Worm (Caenorhabditis elegans) whole organism, late embryonic: Measurements from ENCODE around the gene srr-10.

Source experiments
- C08G9.2 ChIP-seq: sonication (generic microtip); optimal IDR thresholded peaks from 2 replicates; lab custom pipeline; 2016; ENCODE audit warnings: mild to moderate bottlenecking, missing genetic modification characterization, moderate library complexity, missing compliant biosample characterization
- C38D4.7 ChIP-seq: fragments of 200-800 bp; sonication (Bioruptor generic); optimal IDR thresholded peaks from 2 replicates; lab custom pipeline; 2018; ENCODE audit warnings: mild to moderate bottlenecking, missing genetic modification characterization, moderate library complexity, missing compliant biosample characterization
- ama-1 ChIP-seq: fragments of 150-350 bp; optimal IDR thresholded peaks from 2 replicates; lab custom pipeline; 2014
- ceh-14 ChIP-seq: sonication (generic microtip); optimal IDR thresholded peaks from 2 replicates; lab custom pipeline; 2016; ENCODE audit warnings: missing genotype, missing genetic modification characterization, missing compliant biosample characterization
- ceh-18 ChIP-seq: sonication (generic microtip); optimal IDR thresholded peaks from 2 replicates; lab custom pipeline; 2016; ENCODE audit warnings: missing genetic modification characterization, missing compliant biosample characterization
- ceh-19 ChIP-seq: fragments of 200-800 bp; sonication (Bioruptor generic); optimal IDR thresholded peaks from 2 replicates; lab custom pipeline; 2018; ENCODE audit warnings: mild to moderate bottlenecking, missing genetic modification characterization, missing compliant biosample characterization
- ceh-2 ChIP-seq: sonication (generic microtip); optimal IDR thresholded peaks from 2 replicates; lab custom pipeline; 2016; ENCODE audit warnings: missing genotype, missing genetic modification characterization, missing compliant biosample characterization
- ceh-22 ChIP-seq: sonication (generic microtip); optimal IDR thresholded peaks from 2 replicates; lab custom pipeline; 2017; ENCODE audit warnings: missing biosample characterization, missing genetic modification characterization
- ceh-30 ChIP-seq: fragments of 150-350 bp; optimal IDR thresholded peaks from 2 replicates; lab custom pipeline; 2014; ENCODE audit warnings: missing biosample characterization, missing genetic modification characterization
- ceh-34 ChIP-seq: sonication (generic microtip); optimal IDR thresholded peaks from 2 replicates; lab custom pipeline; 2016; ENCODE audit warnings: mild to moderate bottlenecking, missing genetic modification characterization, missing compliant biosample characterization
- ceh-45 ChIP-seq: fragments of 200-800 bp; sonication (Bioruptor generic); IDR thresholded peaks from 2 replicates; pipeline ENCODE4 v1.3.6; 2022; ENCODE audit warnings: missing genetic modification reagents, missing genetic modification characterization, missing compliant biosample characterization
- che-1 ChIP-seq: sonication (generic microtip); optimal IDR thresholded peaks from 2 replicates; lab custom pipeline; 2016; ENCODE audit warnings: mild to moderate bottlenecking, missing genetic modification characterization, missing compliant biosample characterization
- dmd-4 ChIP-seq: sonication (generic microtip); optimal IDR thresholded peaks from 2 replicates; lab custom pipeline; 2016; ENCODE audit warnings: borderline replicate concordance, missing genetic modification characterization, missing compliant biosample characterization
- dve-1 ChIP-seq: sonication (generic microtip); optimal IDR thresholded peaks from 2 replicates; lab custom pipeline; 2017; ENCODE audit warnings: antibody characterized with exemption, mild to moderate bottlenecking, missing genetic modification characterization, missing compliant biosample characterization
- elt-2 ChIP-seq: sonication (generic microtip); optimal IDR thresholded peaks from 2 replicates; lab custom pipeline; 2016; ENCODE audit warnings: missing genetic modification reagents, missing genetic modification characterization, missing compliant biosample characterization
- ets-4 ChIP-seq: sonication (generic microtip); optimal IDR thresholded peaks from 2 replicates; lab custom pipeline; 2016; ENCODE audit warnings: missing genetic modification characterization, missing compliant biosample characterization
- eyg-1 ChIP-seq: sonication (generic microtip); optimal IDR thresholded peaks from 2 replicates; lab custom pipeline; 2016; ENCODE audit warnings: missing genotype, missing genetic modification characterization, missing compliant biosample characterization
- fkh-10 ChIP-seq: fragments of 150-350 bp; optimal IDR thresholded peaks from 2 replicates; lab custom pipeline; 2014; ENCODE audit warnings: missing biosample characterization, missing genetic modification reagents, missing genetic modification characterization
- fkh-6 ChIP-seq: sonication (generic microtip); optimal IDR thresholded peaks from 2 replicates; lab custom pipeline; 2016; ENCODE audit warnings: missing genetic modification characterization, missing compliant biosample characterization
- gmeb-2 ChIP-seq: sonication (generic microtip); optimal IDR thresholded peaks from 2 replicates; lab custom pipeline; 2016; ENCODE audit warnings: missing genetic modification characterization, inconsistent platforms, missing compliant biosample characterization
- hlh-30 ChIP-seq: sonication (generic microtip); optimal IDR thresholded peaks from 2 replicates; lab custom pipeline; 2017; ENCODE audit warnings: antibody characterized with exemption, missing genetic modification characterization, missing compliant biosample characterization; ENCODE audit not compliant: insufficient read depth
- hlh-6 ChIP-seq: sonication (generic microtip); optimal IDR thresholded peaks from 2 replicates; lab custom pipeline; 2016; ENCODE audit warnings: missing genotype, missing genetic modification characterization, missing compliant biosample characterization
- hlh-8 ChIP-seq: sonication (generic microtip); optimal IDR thresholded peaks from 2 replicates; lab custom pipeline; 2016; ENCODE audit warnings: missing genotype, missing genetic modification characterization, missing compliant biosample characterization
- lim-6 ChIP-seq: sonication (generic microtip); optimal IDR thresholded peaks from 2 replicates; lab custom pipeline; 2016; ENCODE audit warnings: missing genetic modification characterization, missing compliant biosample characterization
- lin-11 ChIP-seq: fragments of 200-800 bp; sonication (Bioruptor generic); optimal IDR thresholded peaks from 2 replicates; lab custom pipeline; 2018; ENCODE audit warnings: mild to moderate bottlenecking, missing genetic modification characterization, missing compliant biosample characterization
- madf-2 ChIP-seq: sonication (generic microtip); optimal IDR thresholded peaks from 2 replicates; lab custom pipeline; 2017; ENCODE audit warnings: missing genetic modification characterization, missing compliant biosample characterization
- mec-3 ChIP-seq: sonication (generic microtip); optimal IDR thresholded peaks from 2 replicates; lab custom pipeline; 2016; ENCODE audit warnings: borderline replicate concordance, missing genetic modification characterization, missing compliant biosample characterization
- nfya-1 ChIP-seq: sonication (generic microtip); optimal IDR thresholded peaks from 2 replicates; lab custom pipeline; 2017; ENCODE audit warnings: missing genetic modification characterization, mild to moderate bottlenecking, missing compliant biosample characterization, antibody characterized with exemption, moderate library complexity
- pag-3 ChIP-seq: sonication (generic microtip); optimal IDR thresholded peaks from 2 replicates; lab custom pipeline; 2016; ENCODE audit warnings: missing compliant biosample characterization, missing genetic modification characterization, borderline replicate concordance
- pat-9 ChIP-seq: fragments of 200-800 bp; sonication (Bioruptor generic); optimal IDR thresholded peaks from 2 replicates; lab custom pipeline; 2018; ENCODE audit warnings: mild to moderate bottlenecking, missing genetic modification characterization, moderate library complexity, missing compliant biosample characterization
- pax-1 ChIP-seq: fragments of 150-350 bp; optimal IDR thresholded peaks from 2 replicates; lab custom pipeline; 2014; ENCODE audit warnings: missing biosample characterization, missing genetic modification characterization
- pha-2 ChIP-seq: sonication (generic microtip); optimal IDR thresholded peaks from 2 replicates; lab custom pipeline; 2017; ENCODE audit warnings: mild to moderate bottlenecking, missing genetic modification characterization, missing compliant biosample characterization
- pqm-1 ChIP-seq: sonication (generic microtip); optimal IDR thresholded peaks from 2 replicates; lab custom pipeline; 2016; ENCODE audit warnings: missing genetic modification characterization, missing compliant biosample characterization
- pros-1 ChIP-seq: fragments of 150-350 bp; optimal IDR thresholded peaks from 2 replicates; lab custom pipeline; 2014; ENCODE audit warnings: missing biosample characterization, missing genetic modification reagents, missing genetic modification characterization
- ref-2 ChIP-seq: sonication (generic microtip); optimal IDR thresholded peaks from 2 replicates; lab custom pipeline; 2016; ENCODE audit warnings: missing genetic modification characterization, missing compliant biosample characterization
- rnt-1 ChIP-seq: sonication (generic microtip); optimal IDR thresholded peaks from 2 replicates; lab custom pipeline; 2016; ENCODE audit warnings: missing genetic modification characterization, missing compliant biosample characterization
- sdc-2 ChIP-seq: sonication (generic microtip); optimal IDR thresholded peaks from 2 replicates; lab custom pipeline; 2016; ENCODE audit warnings: missing genotype, missing genetic modification characterization, missing compliant biosample characterization
- tbx-2 ChIP-seq: sonication (generic microtip); optimal IDR thresholded peaks from 2 replicates; lab custom pipeline; 2016; ENCODE audit warnings: missing genetic modification characterization, missing compliant biosample characterization
- unc-55 ChIP-seq: sonication (generic microtip); optimal IDR thresholded peaks from 2 replicates; lab custom pipeline; 2017; ENCODE audit warnings: missing biosample characterization, missing genetic modification reagents, missing genetic modification characterization
- ztf-16 ChIP-seq: sonication (generic microtip); optimal IDR thresholded peaks from 2 replicates; lab custom pipeline; 2017; ENCODE audit warnings: missing genetic modification characterization, missing compliant biosample characterization

The srr-10 gene

DNA sequence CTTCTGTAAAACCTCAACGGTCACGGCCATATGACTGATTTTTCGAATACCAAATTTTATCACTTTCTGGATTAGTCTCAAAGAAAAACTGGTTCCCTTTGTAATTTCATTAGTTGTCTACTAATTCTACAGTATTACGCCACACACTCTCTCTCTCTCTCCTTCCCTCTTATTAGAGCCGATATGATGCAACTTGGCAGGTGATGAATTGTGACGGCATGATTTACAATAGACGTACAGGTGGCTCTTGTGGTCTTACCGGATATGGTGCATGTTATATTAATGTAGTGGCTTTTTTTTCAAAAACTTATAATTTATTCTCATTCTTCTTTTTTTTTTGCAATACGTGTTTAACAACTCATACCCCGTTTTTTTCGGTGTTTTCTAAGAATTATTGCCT is 6.5 kb downstream of the srr-10 start:
- TF ChIP-seq ref-2 (no peak), C38D4.7 (GFP tag; lab: Kevin White, UChicago) (no peak), elt-2 (tag; lab: Kevin White, UChicago) (no peak), mec-3 (tag; lab: Kevin White, UChicago) (no peak)

DNA sequence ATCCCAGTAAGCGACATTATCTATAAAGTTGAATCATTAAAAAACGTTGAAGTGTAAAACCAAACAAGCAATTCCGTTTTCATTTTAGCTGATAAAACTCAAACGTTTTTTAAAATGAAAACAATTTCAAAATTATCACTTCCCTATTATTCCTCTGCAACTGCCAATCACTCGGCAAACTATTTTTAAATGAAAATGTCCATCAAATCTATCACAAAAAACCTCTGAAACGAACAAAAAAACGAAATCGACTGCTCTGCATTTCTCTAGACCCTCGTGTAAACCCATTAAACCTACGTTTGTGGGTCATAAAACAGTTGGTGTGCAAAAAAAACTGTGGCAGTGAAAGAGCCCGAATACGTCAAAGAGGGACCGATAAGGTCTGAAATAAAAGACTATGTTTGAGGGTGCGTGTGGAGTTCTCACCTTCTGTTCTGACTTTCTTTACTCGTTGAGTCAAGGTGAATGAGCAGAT is 7.1 kb downstream of the srr-10 start, which contains the start of gene fbxl-5:
TSS of gene fbxl-5 (plus strand) at position 425 of the 475 bp plus-strand sequence.
- TF ChIP-seq sdc-2 (tag; lab: Kevin White, UChicago) (no peak), fkh-10 (GFP tag; lab: Kevin White, UChicago) (no peak), ceh-19 (no peak), ref-2 (no peak), ztf-16 (tag; lab: Kevin White, UChicago) (no peak), gmeb-2 (tag; lab: Kevin White, UChicago) (no peak), hlh-6 (no peak), pat-9 (tag; lab: Kevin White, UChicago) (no peak), unc-55 (no peak), rnt-1 (tag; lab: Kevin White, UChicago) (no peak), ceh-22 (tag; lab: Kevin White, UChicago) (no peak), mec-3 (tag; lab: Kevin White, UChicago) (no peak), hlh-30 (tag; lab: Kevin White, UChicago) (no peak), ceh-30 (tag; lab: Kevin White, UChicago) (no peak), hlh-8 (tag; lab: Kevin White, UChicago) (no peak), eyg-1 (tag; lab: Kevin White, UChicago) (no peak), ceh-45 (GFP tag; lab: Robert Waterston, UW) (no peak)

DNA sequence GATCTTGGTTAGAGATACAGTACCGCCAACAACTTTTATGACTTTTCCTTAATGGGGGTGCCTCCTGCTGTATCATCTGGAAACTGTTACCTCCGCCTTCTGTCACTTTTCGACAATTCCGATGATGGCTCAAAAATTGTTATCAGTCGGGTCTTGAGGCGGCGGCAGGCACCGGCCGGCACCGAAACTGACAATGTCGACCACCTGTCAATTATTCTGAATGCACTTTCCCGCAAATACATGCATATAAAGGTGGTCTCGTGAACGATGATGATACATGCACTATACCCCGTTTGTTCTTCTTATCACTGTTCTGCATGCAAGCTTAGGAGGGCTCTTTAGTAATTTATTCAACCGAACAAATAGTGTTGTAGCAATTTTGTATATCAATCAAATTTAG is 8.6 kb downstream of the srr-10 start:
- TF ChIP-seq ets-4 (tag; lab: Kevin White, UChicago) (no peak), ceh-14 (tag; lab: Kevin White, UChicago) (no peak), dmd-4 (tag; lab: Kevin White, UChicago) (no peak), tbx-2 (tag; lab: Kevin White, UChicago) (no peak), ceh-18 (tag; lab: Kevin White, UChicago) (no peak), elt-2 (tag; lab: Kevin White, UChicago) (no peak), hlh-6 (no peak), ama-1 (lab: Kevin White, UChicago) (no peak), lim-6 (tag; lab: Kevin White, UChicago) (no peak), pros-1 (no peak), ref-2 (no peak), C38D4.7 (GFP tag; lab: Kevin White, UChicago) (no peak), gmeb-2 (tag; lab: Kevin White, UChicago) (no peak)

DNA sequence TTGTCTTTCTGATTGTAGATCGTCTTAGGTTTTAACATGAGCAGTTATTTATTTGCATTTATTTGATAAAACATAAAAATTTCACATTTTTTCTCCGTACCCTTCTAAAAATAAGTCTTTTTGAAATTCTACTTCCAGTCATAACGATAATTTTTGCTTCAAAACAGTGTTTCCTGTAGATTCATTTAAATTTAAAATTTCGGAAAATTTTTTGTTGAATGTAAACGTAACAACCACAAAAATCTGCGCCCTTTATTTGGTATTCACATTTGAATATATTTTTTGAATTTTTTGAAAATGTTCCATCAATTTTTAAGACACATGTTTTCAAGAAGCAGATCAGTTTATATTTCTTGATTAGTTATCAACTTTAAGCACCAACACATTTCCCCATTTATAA is 10.0 kb downstream of the srr-10 start:
- no peak for TF ChIP-seq dmd-4 (tag; lab: Kevin White, UChicago)
- no peak for TF ChIP-seq ztf-16 (tag; lab: Kevin White, UChicago)
- no peak for TF ChIP-seq eyg-1 (tag; lab: Kevin White, UChicago)
- no peak for TF ChIP-seq ceh-45 (GFP tag; lab: Robert Waterston, UW)
- TF ChIP-seq pat-9 (tag; lab: Kevin White, UChicago), result no peak
- TF ChIP-seq pag-3 (tag; lab: Kevin White, UChicago), result no peak
- no peak for TF ChIP-seq pqm-1 (tag; lab: Kevin White, UChicago)
- TF ChIP-seq pax-1 (tag; lab: Kevin White, UChicago), result no peak
- TF ChIP-seq tbx-2 (tag; lab: Kevin White, UChicago), result no peak
- TF ChIP-seq, all 69 proteins: peak for 0

DNA sequence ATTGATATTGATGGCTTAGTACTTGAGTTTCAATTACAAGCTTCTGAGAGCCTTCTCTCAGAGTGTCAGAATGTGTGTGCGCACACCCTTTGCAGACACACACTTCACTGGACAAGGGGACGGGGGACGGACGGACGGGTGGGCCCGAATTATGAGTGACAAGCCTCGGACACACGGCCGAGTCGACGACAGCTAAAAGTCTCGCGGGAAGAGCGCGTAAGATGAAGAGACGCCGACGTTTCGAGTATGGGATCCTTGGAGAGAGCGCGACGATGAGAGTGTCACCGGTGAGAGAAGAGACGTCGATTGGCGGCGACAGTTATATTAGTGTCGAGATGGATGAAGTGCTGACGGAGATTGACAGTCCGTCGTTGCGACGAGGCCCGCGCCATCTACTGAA is 10.5 kb downstream of the srr-10 start:
- TF ChIP-seq ceh-14 (tag; lab: Kevin White, UChicago), result peak; percentile 48
- TF ChIP-seq pha-2, result peak; percentile 29
- peak; percentile 25 for TF ChIP-seq ceh-2
- TF ChIP-seq ceh-30 (tag; lab: Kevin White, UChicago), result no peak
- TF ChIP-seq lim-6 (tag; lab: Kevin White, UChicago), result no peak
- TF ChIP-seq ceh-34 (tag; lab: Kevin White, UChicago), result peak; percentile 17
- peak; percentile 39 for TF ChIP-seq ref-2
- TF ChIP-seq pros-1, result no peak
- TF ChIP-seq nfya-1 (tag; lab: Kevin White, UChicago), result peak; percentile 17
- TF ChIP-seq unc-55, result peak; percentile 99
- TF ChIP-seq ama-1 (lab: Kevin White, UChicago), result no peak
- peak; percentile 30 for TF ChIP-seq dmd-4 (tag; lab: Kevin White, UChicago)
- no peak for TF ChIP-seq madf-2 (tag; lab: Kevin White, UChicago)
- peak; percentile 70 for TF ChIP-seq tbx-2 (tag; lab: Kevin White, UChicago)
- TF ChIP-seq lin-11, result no peak
- TF ChIP-seq dve-1 (tag; lab: Kevin White, UChicago), result no peak
- peak; percentile 34 for TF ChIP-seq mec-3 (tag; lab: Kevin White, UChicago)
- TF ChIP-seq pqm-1 (tag; lab: Kevin White, UChicago), result no peak
- peak; percentile 25 for TF ChIP-seq gmeb-2 (tag; lab: Kevin White, UChicago)
- TF ChIP-seq hlh-8 (tag; lab: Kevin White, UChicago), result no peak
- TF ChIP-seq fkh-6, result peak; percentile 16
- TF ChIP-seq che-1 (tag; lab: Kevin White, UChicago), result no peak
- TF ChIP-seq C08G9.2 (tag; lab: Kevin White, UChicago), result peak; percentile 42
- peak; percentile 40 for TF ChIP-seq ceh-18 (tag; lab: Kevin White, UChicago)
